Fruit fly (Drosophila melanogaster) whole organism, wandering third instar larva: Measurements from ENCODE around the gene spen.

ENCODE experiments used
- Abd-B ChIP-seq: fragments of >200 bp; optimal IDR thresholded peaks from 2 replicates; lab custom pipeline; 2017; ENCODE audit warnings: missing biosample characterization, missing genetic modification characterization
- CG32264 ChIP-seq: fragments of 200-800 bp; sonication (Bioruptor generic); optimal IDR thresholded peaks from 2 replicates; lab custom pipeline; 2016; ENCODE audit warnings: missing biosample characterization, missing genetic modification characterization
- CG9705 ChIP-seq: fragments of 200-800 bp; sonication (Bioruptor generic); optimal IDR thresholded peaks from 2 replicates; lab custom pipeline; 2018; ENCODE audit warnings: missing biosample characterization, mild to moderate bottlenecking, missing genetic modification characterization
- CrebA ChIP-seq: fragments of 200-800 bp; sonication (Bioruptor generic); optimal IDR thresholded peaks from 2 replicates; lab custom pipeline; 2016; ENCODE audit warnings: missing biosample characterization, mild to moderate bottlenecking, missing genetic modification characterization, borderline replicate concordance
- Dfd ChIP-seq: fragments of >200 bp; optimal IDR thresholded peaks from 2 replicates; lab custom pipeline; 2017; ENCODE audit warnings: missing biosample characterization, missing genetic modification characterization
- Dif ChIP-seq: fragments of 200-275, 200-300 bp; sonication (Bioruptor generic); optimal IDR thresholded peaks from 2 replicates; lab custom pipeline; 2018; ENCODE audit warnings: missing biosample characterization, missing genetic modification characterization; ENCODE audit not compliant: partially characterized antibody
- GATAd ChIP-seq: sonication (Bioruptor generic); optimal IDR thresholded peaks from 2 replicates; lab custom pipeline; 2016; ENCODE audit warnings: missing biosample characterization, missing genetic modification characterization
- HLH106 ChIP-seq: fragments of 200-800 bp; optimal IDR thresholded peaks from 3 replicates; lab custom pipeline; 2019; ENCODE audit warnings: missing biosample characterization, mild to moderate bottlenecking, missing genetic modification characterization, moderate library complexity
- Hnf4 ChIP-seq: fragments of 200-800 bp; sonication (Bioruptor generic); optimal IDR thresholded peaks from 2 replicates; lab custom pipeline; 2016; ENCODE audit warnings: missing biosample characterization, mild to moderate bottlenecking, missing genetic modification characterization
- Hr78 ChIP-seq: fragments of >200 bp; optimal IDR thresholded peaks from 2 replicates; lab custom pipeline; 2017; ENCODE audit warnings: missing biosample characterization, missing genetic modification characterization
- Hr83 ChIP-seq: fragments of 200-300 bp; sonication (Bioruptor generic); optimal IDR thresholded peaks from 2 replicates; lab custom pipeline; 2016; ENCODE audit warnings: missing biosample characterization, mild to moderate bottlenecking, missing genetic modification characterization, moderate library complexity; ENCODE audit not compliant: poor library complexity, severe bottlenecking
- Jra ChIP-seq: sonication (Bioruptor generic); optimal IDR thresholded peaks from 2 replicates; lab custom pipeline; 2016; ENCODE audit warnings: missing biosample characterization, missing genetic modification characterization
- Mio ChIP-seq: sonication (Bioruptor generic); optimal IDR thresholded peaks from 2 replicates; lab custom pipeline; 2016; ENCODE audit warnings: missing biosample characterization, missing genetic modification characterization
- Myc ChIP-seq: fragments of >200 bp; optimal IDR thresholded peaks from 2 replicates; lab custom pipeline; 2017
- N ChIP-seq: fragments of >200 bp; optimal IDR thresholded peaks from 2 replicates; lab custom pipeline; 2018; ENCODE audit warnings: missing biosample characterization, missing external identifiers, missing genetic modification characterization
- OdsH ChIP-seq: fragments of 200-800 bp; sonication (Bioruptor generic); optimal IDR thresholded peaks from 2 replicates; lab custom pipeline; 2016; ENCODE audit warnings: missing biosample characterization, mild to moderate bottlenecking, missing genetic modification characterization
- Rel ChIP-seq, 2 experiments: fragments of 200-800 bp; sonication (Bioruptor generic) in 1 of 2; optimal IDR thresholded peaks; 2 replicates in 1 of 2; 3 replicates in 1 of 2; lab custom pipeline; 2016 to 2019; ENCODE audit warnings: mild to moderate bottlenecking in 2 of 2, missing biosample characterization in 2 of 2, missing genetic modification characterization in 2 of 2, moderate library complexity in 1 of 2
- Sp1 ChIP-seq: fragments of 200-800 bp; sonication (Bioruptor generic); optimal IDR thresholded peaks from 3 replicates; lab custom pipeline; 2019; ENCODE audit warnings: missing biosample characterization, mild to moderate bottlenecking, missing genetic modification characterization, moderate library complexity
- Vsx2 ChIP-seq: fragments of 200-300, 225-300 bp; sonication (Bioruptor generic); optimal IDR thresholded peaks from 2 replicates; lab custom pipeline; 2018; ENCODE audit warnings: missing biosample characterization, missing genetic modification characterization; ENCODE audit not compliant: partially characterized antibody
- br ChIP-seq: fragments of 200-800 bp; sonication (Bioruptor generic); optimal IDR thresholded peaks from 2 replicates; lab custom pipeline; 2016; ENCODE audit warnings: missing biosample characterization, missing genetic modification characterization
- brk ChIP-seq: fragments of 200-800 bp; sonication (Bioruptor generic); optimal IDR thresholded peaks from 2 replicates; lab custom pipeline; 2016; ENCODE audit warnings: missing biosample characterization, mild to moderate bottlenecking, missing genetic modification characterization
- dl ChIP-seq, 2 experiments: fragments of 175-275, 200-275 bp in 1 of 2; fragments of 200-275 bp in 1 of 2; sonication (Bioruptor generic); optimal IDR thresholded peaks; lab custom pipeline; 2018; ENCODE audit warnings: mild to moderate bottlenecking in 2 of 2, missing biosample characterization in 2 of 2, missing genetic modification characterization in 2 of 2, moderate library complexity in 2 of 2; ENCODE audit not compliant: partially characterized antibody in 2 of 2, insufficient read depth in 1 of 2
- dmrt93B ChIP-seq: fragments of 200-800 bp; sonication (Bioruptor generic); optimal IDR thresholded peaks from 2 replicates; lab custom pipeline; 2018; ENCODE audit warnings: missing biosample characterization, mild to moderate bottlenecking, missing genetic modification characterization
- dsf ChIP-seq: sonication (Bioruptor generic); optimal IDR thresholded peaks from 2 replicates; lab custom pipeline; 2016; ENCODE audit warnings: missing biosample characterization, missing genetic modification characterization, borderline replicate concordance
- ey ChIP-seq: fragments of 200-800 bp; sonication (Bioruptor generic); optimal IDR thresholded peaks from 2 replicates; lab custom pipeline; 2016; ENCODE audit warnings: missing biosample characterization, missing genetic modification characterization
- foxo ChIP-seq, 2 experiments: fragments of 200-800 bp; sonication (Bioruptor generic); optimal IDR thresholded peaks; 2 replicates in 1 of 2; 3 replicates in 1 of 2; lab custom pipeline; 2016 to 2017; ENCODE audit warnings: missing biosample characterization in 2 of 2, missing genetic modification characterization in 2 of 2
- fru ChIP-seq: fragments of 200-800 bp; sonication (Bioruptor generic); optimal IDR thresholded peaks from 3 replicates; lab custom pipeline; 2016; ENCODE audit warnings: missing biosample characterization, mild to moderate bottlenecking, missing genetic modification characterization
- h ChIP-seq: fragments of 200-800 bp; sonication (Bioruptor generic); optimal IDR thresholded peaks from 3 replicates; lab custom pipeline; 2016; ENCODE audit warnings: missing biosample characterization, mild to moderate bottlenecking, missing genetic modification characterization
- jim ChIP-seq: fragments of 175-275, 200-325 bp; sonication (Bioruptor generic); optimal IDR thresholded peaks from 2 replicates; lab custom pipeline; 2016; ENCODE audit warnings: missing biosample characterization, mild to moderate bottlenecking, missing genetic modification characterization
- lola ChIP-seq: fragments of >200 bp; optimal IDR thresholded peaks from 2 replicates; lab custom pipeline; 2017; ENCODE audit warnings: missing biosample characterization, missing genetic modification characterization
- pan ChIP-seq: fragments of >200 bp; optimal IDR thresholded peaks from 2 replicates; lab custom pipeline; 2017
- psq ChIP-seq: fragments of 200-800 bp; sonication (Bioruptor generic); optimal IDR thresholded peaks from 3 replicates; lab custom pipeline; 2017; ENCODE audit warnings: missing biosample characterization, mild to moderate bottlenecking, missing genetic modification characterization, moderate library complexity
- rgr ChIP-seq: fragments of 200-800 bp; sonication (Bioruptor generic); optimal IDR thresholded peaks from 3 replicates; lab custom pipeline; 2016; ENCODE audit warnings: missing biosample characterization, mild to moderate bottlenecking, missing genetic modification characterization
- sage ChIP-seq: fragments of 200-800 bp; sonication (Bioruptor generic); optimal IDR thresholded peaks from 2 replicates; lab custom pipeline; 2016; ENCODE audit warnings: missing biosample characterization, mild to moderate bottlenecking, missing genetic modification characterization
- sv ChIP-seq: fragments of 200-800 bp; sonication (Bioruptor generic); optimal IDR thresholded peaks from 3 replicates; lab custom pipeline; 2016; ENCODE audit warnings: missing biosample characterization, missing genetic modification characterization
- tai ChIP-seq: sonication (Bioruptor generic); optimal IDR thresholded peaks from 2 replicates; lab custom pipeline; 2016; ENCODE audit warnings: missing biosample characterization, missing genetic modification characterization
- usp ChIP-seq: fragments of >200 bp; optimal IDR thresholded peaks from 2 replicates; lab custom pipeline; 2017; ENCODE audit warnings: missing biosample characterization, missing genetic modification characterization
- woc ChIP-seq: sonication (Bioruptor generic); optimal IDR thresholded peaks from 2 replicates; lab custom pipeline; 2016; ENCODE audit warnings: missing biosample characterization, mild to moderate bottlenecking, missing genetic modification characterization

spen gene

DNA sequence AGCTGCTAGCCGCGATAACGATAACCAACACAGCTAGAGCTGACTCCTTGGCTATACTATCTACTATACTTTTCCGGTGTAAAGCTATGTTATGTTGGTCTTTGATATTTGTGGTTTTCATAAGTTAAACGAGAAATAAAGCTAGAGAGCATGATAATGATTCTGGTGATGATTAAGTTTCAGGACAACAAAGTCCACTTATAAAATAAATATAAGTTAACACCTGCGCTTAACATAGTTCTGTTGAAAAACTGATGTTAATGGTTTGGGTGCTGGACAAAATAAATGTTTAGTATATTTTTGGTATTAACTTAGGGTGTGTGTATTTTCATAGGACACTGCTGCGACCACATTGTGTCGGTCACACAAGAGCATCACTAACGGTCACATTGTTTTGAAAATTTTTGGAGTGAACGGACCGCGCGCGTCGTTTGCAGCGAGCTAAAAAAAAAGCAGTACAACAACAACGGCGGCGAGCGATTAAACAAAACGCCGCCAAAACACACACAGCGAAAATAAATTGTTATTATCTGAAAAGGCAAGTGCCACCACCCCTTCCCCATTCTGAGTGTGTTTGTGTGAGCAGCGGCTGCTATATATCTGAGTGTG lies at the start of gene spen, which contains the start of gene CG33635:
TSS of gene spen (plus strand) at position 384 of the 609 bp plus-strand sequence.
TSS of gene CG33635 (minus strand) at position 16 of the 609 bp plus-strand sequence.
- TF ChIP-seq N (GFP tag; lab: Kevin White, UChicago) (no peak), h (peak; percentile 72), HLH106 (tag; lab: Kevin White, UChicago) (peak; percentile 39), brk (GFP tag; lab: Kevin White, UChicago) (peak; percentile 49), dl (GFP tag; optimal IDR thresholded peaks at IDR 0.05; lab: Kevin White, UChicago; ENCODE audit: insufficient read depth in 1 of 2, partially characterized antibody in 2 of 2) (peak in 1 of 2 experiments; percentile 49), Hnf4 (GFP tag; lab: Kevin White, UChicago) (peak; percentile 53), Rel (GFP tag; optimal IDR thresholded peaks at IDR 0.05; lab: Kevin White, UChicago) (no peak), Rel (tag; optimal IDR thresholded peaks at IDR 0.05; lab: Kevin White, UChicago) (peak; percentile 63), Vsx2 (GFP tag; lab: Kevin White, UChicago) (peak; percentile 7), Sp1 (GFP tag; lab: Kevin White, UChicago) (peak; percentile 72), psq (GFP tag; lab: Kevin White, UChicago) (peak; percentile 55), CG32264 (GFP tag; lab: Kevin White, UChicago) (no peak), Dif (peak; percentile 22), usp (GFP tag; lab: Kevin White, UChicago) (no peak), CG9705 (GFP tag; lab: Kevin White, UChicago) (no peak), woc (GFP tag; lab: Kevin White, UChicago) (peak; percentile 83), Dfd (GFP tag; lab: Kevin White, UChicago) (no peak), jim (GFP tag; lab: Kevin White, UChicago) (peak; percentile 94), CrebA (GFP tag; lab: Kevin White, UChicago) (no peak), tai (no peak), GATAd (GFP tag; lab: Kevin White, UChicago) (no peak), sage (peak; percentile 69), OdsH (GFP tag; lab: Kevin White, UChicago) (peak; percentile 50), dmrt93B (no peak), Mio (no peak), Hr78 (no peak), rgr (GFP tag; lab: Kevin White, UChicago) (peak; percentile 71), Myc (peak; percentile 88), pan (lab: Kevin White, UChicago) (no peak), foxo (GFP tag; optimal IDR thresholded peaks at IDR 0.05; lab: Kevin White, UChicago) (peak in 1 of 2 experiments; percentile 57), dsf (GFP tag; lab: Kevin White, UChicago) (no peak), Hr83 (GFP tag; lab: Kevin White, UChicago) (peak; percentile 70), ey (GFP tag; lab: Kevin White, UChicago) (no peak), Jra (GFP tag; lab: Kevin White, UChicago) (no peak), fru (GFP tag; lab: Kevin White, UChicago) (peak; percentile 22), br (GFP tag; lab: Kevin White, UChicago) (peak; percentile 34), lola (GFP tag; lab: Kevin White, UChicago) (no peak), Abd-B (GFP tag; lab: Kevin White, UChicago) (no peak), sv (GFP tag; lab: Kevin White, UChicago) (no peak)
- TF ChIP-seq, all 38 proteins: peak for 20

DNA sequence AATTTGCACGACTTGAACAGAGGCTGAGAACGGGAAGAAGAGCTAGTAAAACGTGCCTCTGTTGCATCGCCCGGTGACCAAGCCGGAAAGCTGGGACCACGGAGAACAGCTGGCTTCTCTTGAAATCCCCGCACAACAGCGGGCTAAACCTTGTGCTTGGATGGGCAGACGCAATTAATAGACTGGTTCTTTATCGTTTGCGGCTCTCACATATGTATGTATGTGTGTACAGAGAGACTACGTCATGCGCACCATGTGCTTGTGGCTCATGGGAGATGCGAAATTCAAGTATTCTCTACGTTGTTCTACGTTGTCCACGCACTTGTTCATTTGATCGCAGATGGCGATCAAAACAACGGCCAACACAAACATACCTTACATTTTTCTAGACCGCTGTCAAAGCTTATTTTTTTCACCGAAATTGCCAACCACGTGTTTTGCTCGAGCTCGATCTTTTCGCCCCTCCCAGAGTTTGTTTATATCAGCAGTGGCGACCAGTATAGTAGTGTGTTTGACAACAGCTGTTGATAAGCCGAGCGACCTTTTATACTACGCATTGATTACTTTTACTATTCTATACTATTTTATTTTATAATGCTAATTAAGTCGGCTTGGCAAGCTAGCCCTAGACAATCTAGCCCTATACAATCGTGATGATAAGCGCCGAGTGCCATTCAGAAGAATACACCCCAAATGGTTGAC lies 49.6 kb upstream of the spen start:
- TF ChIP-seq Rel (GFP tag; optimal IDR thresholded peaks at IDR 0.05; lab: Kevin White, UChicago) (no peak), Rel (tag; optimal IDR thresholded peaks at IDR 0.05; lab: Kevin White, UChicago) (peak; percentile 62), foxo (GFP tag; optimal IDR thresholded peaks at IDR 0.05; lab: Kevin White, UChicago) (no peak), dmrt93B (no peak), dl (GFP tag; optimal IDR thresholded peaks at IDR 0.05; lab: Kevin White, UChicago; ENCODE audit: insufficient read depth in 1 of 2, partially characterized antibody in 2 of 2) (peak in 1 of 2 experiments; percentile 44), Mio (no peak)
